Worm (Caenorhabditis elegans) whole organism, L4 larva: Measurements from ENCODE around the gene M02B1.4.

Source experiments
- D1046.2 ChIP-seq: fragments of 200-800 bp; sonication (Bioruptor generic); IDR thresholded peaks from 2 replicates; pipeline ENCODE4 v1.3.6; 2022; ENCODE audit warnings: missing genetic modification characterization, missing compliant biosample characterization
- F10B5.3 ChIP-seq: sonication (generic microtip); optimal IDR thresholded peaks from 2 replicates; lab custom pipeline; 2016; ENCODE audit warnings: mild to moderate bottlenecking, missing genetic modification characterization, missing compliant biosample characterization
- F37D6.2 ChIP-seq: sonication (generic microtip); optimal IDR thresholded peaks from 2 replicates; lab custom pipeline; 2016; ENCODE audit warnings: mild to moderate bottlenecking, missing genetic modification characterization, missing compliant biosample characterization
- T20F7.1 ChIP-seq: fragments of 200-800 bp; sonication (Bioruptor generic); optimal IDR thresholded peaks from 2 replicates; lab custom pipeline; 2018; ENCODE audit warnings: mild to moderate bottlenecking, missing genetic modification characterization, missing compliant biosample characterization
- T26A8.4 ChIP-seq: fragments of 200-800 bp; sonication (Bioruptor generic); IDR thresholded peaks from 2 replicates; pipeline ENCODE4 v1.3.6; 2022; ENCODE audit warnings: missing genetic modification characterization, missing compliant biosample characterization
- Y5F2A.4 ChIP-seq: fragments of 200-800 bp; sonication (Bioruptor generic); optimal IDR thresholded peaks from 2 replicates; lab custom pipeline; 2018; ENCODE audit warnings: mild to moderate bottlenecking, missing genetic modification characterization, missing compliant biosample characterization
- ZK337.2 ChIP-seq: fragments of 200-800 bp; sonication (Bioruptor generic); IDR thresholded peaks from 2 replicates; pipeline ENCODE4 v1.3.6; 2022; ENCODE audit warnings: missing genetic modification reagents, missing genetic modification characterization, missing compliant biosample characterization
- aha-1 ChIP-seq: fragments of 150-350 bp; peaks from one replicate; lab custom pipeline; 2014; ENCODE audit warnings: missing biosample characterization, missing genetic modification characterization
- attf-4 ChIP-seq: sonication (generic microtip); optimal IDR thresholded peaks from 3 replicates; lab custom pipeline; 2017; ENCODE audit warnings: missing biosample characterization, missing genetic modification characterization
- ceh-20 ChIP-seq: fragments of 200-800 bp; sonication (Bioruptor generic); IDR thresholded peaks from 2 replicates; pipeline ENCODE4 v1.3.6; 2022; ENCODE audit warnings: missing genetic modification reagents, missing genetic modification characterization, missing compliant biosample characterization
- ceh-62 ChIP-seq: sonication (generic microtip); optimal IDR thresholded peaks from 2 replicates; lab custom pipeline; 2017; ENCODE audit warnings: missing biosample characterization, missing genetic modification characterization
- ceh-82 ChIP-seq: sonication (generic microtip); optimal IDR thresholded peaks from 2 replicates; lab custom pipeline; 2017; ENCODE audit warnings: missing biosample characterization, missing genetic modification characterization
- ces-1 ChIP-seq: fragments of 150-350 bp; sonication (generic microtip); optimal IDR thresholded peaks from 4 replicates; lab custom pipeline; 2014; ENCODE audit warnings: missing biosample characterization, missing genetic modification reagents, missing genetic modification characterization
- cey-2 ChIP-seq: sonication (generic microtip); optimal IDR thresholded peaks from 3 replicates; lab custom pipeline; 2017; ENCODE audit warnings: missing genetic modification characterization, mild to moderate bottlenecking, missing compliant biosample characterization, antibody characterized with exemption, borderline replicate concordance; ENCODE audit not compliant: insufficient read depth
- daf-16 ChIP-seq, 3 experiments: sonication (generic microtip); optimal IDR thresholded peaks; 2 replicates each; lab custom pipeline; 2016 to 2017; ENCODE audit warnings: missing genetic modification characterization in 3 of 3, missing genetic modification reagents in 3 of 3, mild to moderate bottlenecking in 2 of 3, missing compliant biosample characterization in 2 of 3, missing biosample characterization in 1 of 3, moderate library complexity in 1 of 3
- dmd-6 ChIP-seq: fragments of 200-800 bp; sonication (Bioruptor generic); IDR thresholded peaks from 2 replicates; pipeline ENCODE4 v1.3.6; 2022; ENCODE audit warnings: missing genetic modification reagents, missing genetic modification characterization, missing compliant biosample characterization
- dmd-8 ChIP-seq: fragments of 200-800 bp; sonication (Bioruptor generic); IDR thresholded peaks from 2 replicates; pipeline ENCODE4 v1.3.6; 2022; ENCODE audit warnings: missing genetic modification characterization, missing compliant biosample characterization
- dmd-9 ChIP-seq: fragments of 200-800 bp; sonication (Bioruptor generic); IDR thresholded peaks from 2 replicates; pipeline ENCODE4 v1.3.6; 2022; ENCODE audit warnings: missing genetic modification reagents, missing genetic modification characterization, missing compliant biosample characterization
- dpl-1 ChIP-seq: fragments of 150-350 bp; optimal IDR thresholded peaks from 2 replicates; lab custom pipeline; 2014; ENCODE audit warnings: missing biosample characterization, missing genetic modification reagents, missing genetic modification characterization
- dve-1 ChIP-seq: sonication (generic microtip); optimal IDR thresholded peaks from 2 replicates; lab custom pipeline; 2017; ENCODE audit warnings: antibody characterized with exemption, mild to moderate bottlenecking, missing genetic modification characterization, missing compliant biosample characterization; ENCODE audit not compliant: insufficient read depth
- egl-27 ChIP-seq: sonication (generic microtip); optimal IDR thresholded peaks from 3 replicates; lab custom pipeline; 2017; ENCODE audit warnings: missing biosample characterization, missing genetic modification reagents, missing genetic modification characterization
- gei-8 ChIP-seq: fragments of 200-800 bp; sonication (Bioruptor generic); optimal IDR thresholded peaks from 2 replicates; lab custom pipeline; 2018; ENCODE audit warnings: mild to moderate bottlenecking, missing genetic modification characterization, missing compliant biosample characterization
- hif-1 ChIP-seq, 2 experiments: sonication (generic microtip); optimal IDR thresholded peaks; 2 replicates each; lab custom pipeline; 2016 to 2017; ENCODE audit warnings: missing compliant biosample characterization in 2 of 2, missing genetic modification characterization in 2 of 2, missing genetic modification reagents in 2 of 2, missing genotype in 2 of 2, mild to moderate bottlenecking in 1 of 2
- hmg-1.1 ChIP-seq: fragments of 200-800 bp; sonication (Bioruptor generic); IDR thresholded peaks from 2 replicates; pipeline ENCODE4 v1.3.6; 2022; ENCODE audit warnings: missing genetic modification reagents, missing genetic modification characterization, missing compliant biosample characterization
- lim-7 ChIP-seq: fragments of 200-800 bp; sonication (Bioruptor generic); IDR thresholded peaks from 2 replicates; pipeline ENCODE4 v1.3.6; 2022; ENCODE audit warnings: missing genetic modification characterization, missing compliant biosample characterization
- lin-29 ChIP-seq: fragments of 200-800 bp; sonication (Bioruptor generic); IDR thresholded peaks from 2 replicates; pipeline ENCODE4 v1.3.6; 2022; ENCODE audit warnings: missing genetic modification reagents, missing genetic modification characterization, missing compliant biosample characterization
- lsy-2 ChIP-seq, 2 experiments: fragments of 150-350 bp in 1 of 2; sonication (generic microtip) in 1 of 2; optimal IDR thresholded peaks; 2 replicates each; lab custom pipeline; 2014 to 2017; ENCODE audit warnings: missing biosample characterization in 2 of 2, missing genetic modification characterization in 2 of 2
- mes-2 ChIP-seq: sonication (generic microtip); optimal IDR thresholded peaks from 2 replicates; lab custom pipeline; 2016; ENCODE audit warnings: missing genotype, mild to moderate bottlenecking, missing genetic modification characterization, missing compliant biosample characterization; ENCODE audit not compliant: poor library complexity, severe bottlenecking
- nhr-10 ChIP-seq: fragments of 150-350 bp; optimal IDR thresholded peaks from 2 replicates; lab custom pipeline; 2014; ENCODE audit warnings: missing biosample characterization, missing genetic modification characterization
- nhr-237 ChIP-seq: sonication (generic microtip); optimal IDR thresholded peaks from 2 replicates; lab custom pipeline; 2017; ENCODE audit warnings: missing biosample characterization, missing genetic modification characterization
- nhr-76 ChIP-seq: fragments of 150-350 bp; optimal IDR thresholded peaks from 2 replicates; lab custom pipeline; 2014; ENCODE audit warnings: missing biosample characterization, missing genetic modification characterization
- pha-4 ChIP-seq, 2 experiments: fragments of 150-350 bp in 1 of 2; fragments of 200-800 bp in 1 of 2; sonication (Bioruptor generic) in 1 of 2; IDR thresholded peaks in 1 of 2; optimal IDR thresholded peaks in 1 of 2; 2 replicates each; pipeline versions ENCODE4 v1.3.6 to Lab custom; 2014 to 2022; ENCODE audit warnings: missing genetic modification characterization in 2 of 2, missing genetic modification reagents in 2 of 2, missing biosample characterization in 1 of 2, missing compliant biosample characterization in 1 of 2
- set-16 ChIP-seq: fragments of 200-800 bp; sonication (Bioruptor generic); IDR thresholded peaks from 2 replicates; pipeline ENCODE4 v1.3.6; 2022; ENCODE audit warnings: missing genetic modification reagents, missing genetic modification characterization, missing compliant biosample characterization
- skn-1 ChIP-seq: fragments of 150-350 bp; optimal IDR thresholded peaks from 2 replicates; lab custom pipeline; 2014; ENCODE audit warnings: missing biosample characterization, missing genetic modification characterization
- tag-97 ChIP-seq: fragments of 200-800 bp; sonication (Bioruptor generic); IDR thresholded peaks from 2 replicates; pipeline ENCODE4 v1.3.6; 2022; ENCODE audit warnings: missing genetic modification characterization, missing compliant biosample characterization
- unc-130 ChIP-seq: sonication (generic microtip); optimal IDR thresholded peaks from 2 replicates; lab custom pipeline; 2016; ENCODE audit warnings: missing genetic modification reagents, missing genetic modification characterization, missing compliant biosample characterization
- unc-39 ChIP-seq: sonication (generic microtip); optimal IDR thresholded peaks from 2 replicates; lab custom pipeline; 2017; ENCODE audit warnings: missing biosample characterization, missing genetic modification characterization
- unc-62 ChIP-seq, 3 experiments: fragments of 150-350 bp in 1 of 3; sonication (generic microtip); optimal IDR thresholded peaks in 2 of 3; peaks in 1 of 3; 1 replicate in 1 of 3; 2 replicates in 2 of 3; lab custom pipeline; 2014 to 2017; ENCODE audit warnings: missing biosample characterization in 3 of 3, missing genetic modification characterization in 3 of 3, missing genetic modification reagents in 3 of 3, missing genotype in 1 of 3
- zfp-3 ChIP-seq: fragments of 200-800 bp; sonication (Bioruptor generic); conservative IDR thresholded peaks from 2 replicates; pipeline ENCODE4 v1.3.6; 2022; ENCODE audit warnings: missing genetic modification reagents, missing genetic modification characterization, missing compliant biosample characterization
- zip-2 ChIP-seq: fragments of 150-350 bp; optimal IDR thresholded peaks from 2 replicates; lab custom pipeline; 2014; ENCODE audit warnings: missing biosample characterization, missing genetic modification characterization
- ztf-7 ChIP-seq: fragments of 150-350 bp; optimal IDR thresholded peaks from 2 replicates; lab custom pipeline; 2014; ENCODE audit warnings: missing biosample characterization, missing genetic modification characterization

Gene M02B1.4

DNA sequence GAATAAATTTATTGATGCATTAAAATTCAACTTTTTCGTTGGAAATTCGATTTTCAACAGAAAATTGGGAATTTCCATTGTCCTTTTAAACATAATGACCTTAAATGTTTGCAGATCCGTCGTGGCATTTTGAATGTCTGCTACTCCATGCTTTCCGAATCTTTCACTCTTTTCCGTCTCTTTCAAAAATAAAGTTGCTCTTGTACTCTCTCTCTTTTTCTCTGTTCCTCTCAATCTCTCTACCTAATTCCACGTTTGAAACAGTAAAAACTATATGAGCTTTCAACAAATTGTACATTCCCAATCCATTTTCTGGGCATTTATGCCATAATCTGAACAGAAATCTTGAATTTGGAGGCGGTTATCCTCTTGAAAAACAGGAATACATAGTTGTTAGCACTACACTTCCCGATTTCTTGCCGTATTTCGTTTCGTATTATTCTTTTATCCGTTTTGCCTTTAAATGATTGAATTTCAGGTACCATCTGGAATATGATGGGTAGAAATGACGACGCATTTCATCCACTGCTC, 24.0 kb upstream of the M02B1.4 start, which contains the start of gene srf-3:
TSS of gene srf-3 (plus strand) at position 481 of the 531 bp plus-strand sequence.
- TF ChIP-seq ZK337.2 (GFP tag; lab: Robert Waterston, UW) (no peak), daf-16 (GFP tag; optimal IDR thresholded peaks at IDR 0.05; lab: Kevin White, UChicago) (no peak), daf-16 (tag; optimal IDR thresholded peaks at IDR 0.05; lab: Kevin White, UChicago) (peak; percentile 12), nhr-10 (tag; lab: Kevin White, UChicago) (no peak), ces-1 (GFP tag; lab: Kevin White, UChicago) (no peak), unc-39 (tag; lab: Kevin White, UChicago) (no peak), lim-7 (GFP tag; lab: Robert Waterston, UW) (no peak), dve-1 (tag; lab: Kevin White, UChicago) (peak; percentile 24), unc-62 (GFP tag; optimal IDR thresholded peaks at IDR 0.05 in 1 of 2; lab: Kevin White, UChicago) (no peak), unc-62 (tag; optimal IDR thresholded peaks at IDR 0.05; lab: Kevin White, UChicago) (no peak), dmd-6 (GFP tag; lab: Robert Waterston, UW) (no peak), D1046.2 (no peak), dmd-8 (no peak), F10B5.3 (tag; lab: Kevin White, UChicago) (no peak), lsy-2 (tag; optimal IDR thresholded peaks at IDR 0.05; lab: Kevin White, UChicago) (peak in 1 of 2 experiments; percentile 12), aha-1 (tag; lab: Kevin White, UChicago) (peak; percentile 41), lin-29 (GFP tag; lab: Robert Waterston, UW) (no peak), attf-4 (tag; lab: Kevin White, UChicago) (no peak), hmg-1.1 (GFP tag; lab: Robert Waterston, UW) (peak; percentile 32; the same call in 1 of the 2 replicates), cey-2 (no peak), zip-2 (tag; lab: Kevin White, UChicago) (no peak), zfp-3 (GFP tag; lab: Robert Waterston, UW) (no peak), unc-130 (no peak), ztf-7 (tag; lab: Kevin White, UChicago) (no peak), dmd-9 (GFP tag; lab: Robert Waterston, UW) (no peak), pha-4 (GFP tag; IDR thresholded peaks at IDR 0.05; lab: Robert Waterston, UW) (no peak), pha-4 (tag; optimal IDR thresholded peaks at IDR 0.05; lab: Kevin White, UChicago) (no peak), ceh-20 (GFP tag; lab: Robert Waterston, UW) (no peak), nhr-76 (no peak), egl-27 (tag; lab: Kevin White, UChicago) (no peak), hif-1 (tag; optimal IDR thresholded peaks at IDR 0.05; lab: Kevin White, UChicago) (no peak), F37D6.2 (tag; lab: Kevin White, UChicago) (no peak), Y5F2A.4 (no peak), mes-2 (tag; lab: Kevin White, UChicago) (peak; percentile 4), set-16 (GFP tag; lab: Robert Waterston, UW) (no peak), tag-97 (GFP tag; lab: Robert Waterston, UW) (no peak), dpl-1 (GFP tag; lab: Kevin White, UChicago) (no peak), skn-1 (tag; lab: Kevin White, UChicago) (no peak), ceh-82 (tag; lab: Kevin White, UChicago) (no peak), nhr-237 (tag; lab: Kevin White, UChicago) (no peak), ceh-62 (tag; lab: Kevin White, UChicago) (no peak), T26A8.4 (GFP tag; lab: Robert Waterston, UW) (no peak), T20F7.1 (GFP tag; lab: Kevin White, UChicago) (no peak), gei-8 (GFP tag; lab: Kevin White, UChicago) (no peak)
